Worm (Caenorhabditis elegans) whole organism, dauer: Measurements from ENCODE around the gene F35D2.1.

ENCODE experiments used
- unc-62 ChIP-seq: sonication (generic microtip); optimal IDR thresholded peaks from 2 replicates; lab custom pipeline; 2017; ENCODE audit warnings: missing biosample characterization, missing genetic modification reagents, missing genetic modification characterization

The F35D2.1 gene

DNA sequence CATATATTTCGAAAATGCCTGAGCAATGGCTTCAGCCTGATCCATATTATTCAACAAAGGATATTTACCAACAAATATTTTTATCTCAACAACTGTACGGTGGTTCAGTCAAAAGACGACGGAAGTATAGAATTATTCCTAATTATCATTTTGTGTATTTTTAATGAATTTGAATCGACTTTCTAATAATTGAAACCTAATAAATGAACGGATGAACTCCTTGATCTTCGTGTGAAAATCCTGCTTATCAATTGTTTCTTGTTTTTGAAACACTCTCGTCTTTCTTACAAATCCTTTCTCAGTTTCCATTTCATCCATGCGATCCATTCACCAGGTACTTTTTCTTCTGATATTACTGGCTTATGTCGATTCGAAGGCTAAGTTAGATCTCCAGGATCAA lies at the start of gene F35D2.1:
F35D2.1 (plus strand) TSS at position 301 of the 400 bp plus-strand sequence.
- TF ChIP-seq unc-62 = no peak

ce11 chrII:7528210-7528609 lies 47.5 kb upstream of the F35D2.1 start:
- no peak for TF ChIP-seq unc-62

ce11 chrII:7529078-7529683 lies 46.5 kb upstream of the F35D2.1 start, which contains the start of gene ZK1290.5:
TSS of gene ZK1290.5 (plus strand) at chrII:7529643.
- no peak for TF ChIP-seq unc-62

- no peak for TF ChIP-seq unc-62
Measured at ce11 chrII:7530944-7531343, 44.8 kb upstream of the F35D2.1 start, which contains the start of gene wrt-1. TSS of gene wrt-1 (plus strand) at chrII:7530996.

DNA sequence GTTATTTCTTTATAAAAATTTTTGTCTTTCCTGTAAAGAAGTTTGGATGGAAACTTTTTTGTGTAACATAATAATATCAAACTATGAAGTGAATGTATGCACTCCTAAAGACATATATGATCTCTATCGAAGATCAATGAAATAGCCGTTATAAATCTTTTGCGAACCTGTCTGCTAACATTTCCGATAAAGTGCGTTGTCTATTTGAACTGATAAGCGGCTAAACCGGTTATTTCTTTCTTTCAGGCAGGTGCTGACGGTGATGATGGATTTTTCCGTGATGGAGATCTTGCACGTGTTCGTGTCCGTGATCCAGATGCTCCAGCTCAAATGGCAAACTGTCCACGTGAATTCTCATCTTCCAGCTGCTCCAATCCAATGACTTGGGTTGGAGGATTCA lies 44.2 kb upstream of the F35D2.1 start:
- no peak for TF ChIP-seq unc-62

ce11 chrII:7534369-7534768 lies 41.3 kb upstream of the F35D2.1 start, which contains the start of gene wrt-10:
TSS of gene wrt-10 (minus strand) at chrII:7534563.
- no peak for TF ChIP-seq unc-62

DNA sequence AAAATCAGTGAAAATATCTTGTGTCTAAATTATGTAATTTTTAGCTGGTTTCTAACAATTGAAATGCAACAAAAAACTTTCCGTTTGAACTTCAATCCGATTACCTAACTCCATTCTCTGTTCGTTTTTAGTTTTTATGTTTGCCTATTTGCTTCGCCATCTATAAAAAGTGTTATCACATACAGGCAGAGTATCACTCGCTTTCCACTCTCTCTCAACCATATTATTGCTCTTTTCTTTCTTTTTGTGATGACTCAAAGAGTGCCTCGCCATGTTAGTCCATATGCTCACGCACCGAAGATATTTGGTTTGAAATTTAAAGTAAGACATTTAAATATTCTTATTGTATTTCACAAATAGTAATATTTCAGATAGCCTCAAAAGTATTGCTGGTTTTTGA lies 40.8 kb upstream of the F35D2.1 start, which contains the start of gene ZK1290.13:
ZK1290.13 (plus strand) TSS at position 73 of the 400 bp plus-strand sequence.
- no peak for TF ChIP-seq unc-62

DNA sequence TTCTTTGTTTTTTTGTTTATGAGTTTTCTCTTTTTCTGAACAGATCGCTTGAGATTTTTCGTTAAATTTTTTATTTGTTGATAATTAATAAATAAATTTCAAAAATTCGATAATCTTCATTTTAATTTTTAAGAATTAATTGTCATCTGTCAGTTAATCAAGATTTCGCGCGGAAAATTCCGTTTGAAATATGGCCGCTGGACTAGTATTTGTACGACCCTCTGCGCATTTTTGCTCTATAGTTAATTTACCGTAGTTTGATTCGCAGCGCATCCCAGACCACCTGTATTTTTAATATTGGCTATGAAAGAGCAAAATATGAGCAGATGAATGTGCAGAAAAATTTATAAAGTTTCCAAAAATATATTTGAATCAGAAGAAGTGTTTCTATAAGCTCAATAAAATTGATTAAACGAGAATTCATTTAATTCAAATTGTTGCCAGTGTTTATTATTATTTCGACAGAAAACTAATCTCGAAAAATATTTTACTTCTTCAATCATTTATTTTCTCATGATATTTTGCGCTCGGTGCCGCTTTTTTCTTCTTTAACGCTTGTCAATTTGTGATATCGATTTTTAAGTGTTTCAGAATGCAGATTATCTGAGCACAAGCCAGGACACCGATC lies 38.0 kb upstream of the F35D2.1 start, which contains the start of gene nfi-1:
nfi-1 (plus strand) TSS at position 578 of the 628 bp plus-strand sequence.
- no peak for TF ChIP-seq unc-62

- TF ChIP-seq unc-62 = no peak
Measured at ce11 chrII:7542952-7543351, 32.8 kb upstream of the F35D2.1 start.

DNA sequence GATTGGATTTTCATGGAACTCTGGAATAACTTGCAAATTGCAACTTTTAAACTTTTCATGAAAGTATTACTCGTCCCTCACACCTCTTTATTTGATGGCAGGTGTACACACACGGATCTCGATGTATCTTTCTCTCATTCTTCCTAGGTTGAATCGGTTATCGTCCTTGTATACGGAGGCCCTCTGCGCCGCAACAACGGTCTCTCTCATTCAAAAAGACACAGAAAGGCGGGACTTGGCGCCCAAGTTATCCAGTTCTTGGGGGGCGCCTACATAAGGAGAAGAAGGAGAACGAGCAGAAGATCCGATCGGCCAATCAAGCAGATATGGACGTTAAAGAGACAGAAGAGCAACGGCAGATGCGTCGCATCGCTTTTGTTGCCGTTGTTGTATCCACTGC lies 31.9 kb upstream of the F35D2.1 start, which contains the start of gene rol-8:
rol-8 (plus strand) TSS at position 301 of the 400 bp plus-strand sequence.
- no peak for TF ChIP-seq unc-62

- TF ChIP-seq unc-62 = no peak
Measured at ce11 chrII:7544782-7545181, 30.9 kb upstream of the F35D2.1 start.

- no peak for TF ChIP-seq unc-62
Measured at ce11 chrII:7545364-7545763, 30.4 kb upstream of the F35D2.1 start.

- no peak for TF ChIP-seq unc-62
Measured at ce11 chrII:7547269-7547668, 28.4 kb upstream of the F35D2.1 start.

- no peak for TF ChIP-seq unc-62
Measured at ce11 chrII:7548044-7548443, 27.7 kb upstream of the F35D2.1 start, which contains the start of gene fbxa-224. TSS of gene fbxa-224 (minus strand) at chrII:7548144.

DNA sequence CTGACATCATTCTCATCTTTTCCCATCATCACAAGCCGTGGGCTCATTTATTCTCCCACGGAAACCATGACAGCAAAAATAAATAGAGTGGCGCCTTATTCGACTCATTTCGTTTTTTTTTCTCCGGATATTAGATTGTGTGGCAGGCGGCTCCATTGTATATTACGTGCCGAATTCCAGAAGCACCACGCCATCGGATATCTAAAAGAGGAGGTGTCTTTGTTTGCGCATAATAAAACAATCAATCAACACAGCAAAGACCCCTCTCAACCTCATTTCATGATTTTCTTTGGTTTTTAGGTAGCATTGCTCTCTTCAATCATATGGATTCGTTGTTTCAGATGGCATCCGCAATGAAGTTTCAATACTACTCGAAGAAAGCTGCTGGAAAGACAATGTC lies 26.7 kb upstream of the F35D2.1 start, which contains the start of gene tph-1:
tph-1 (plus strand) TSS at position 301 of the 400 bp plus-strand sequence.
- no peak for TF ChIP-seq unc-62

ce11 chrII:7553806-7554205 lies 21.9 kb upstream of the F35D2.1 start, which contains the start of gene ZK1290.10:
TSS of gene ZK1290.10 (minus strand) at chrII:7553906.
- TF ChIP-seq unc-62 = no peak

- TF ChIP-seq unc-62 = no peak
Measured at ce11 chrII:7554716-7555247, 20.9 kb upstream of the F35D2.1 start.
